Worm (Caenorhabditis elegans) whole organism, L3 larva: Measurements from ENCODE around the gene K02E11.10.

ENCODE experiments used
- R02D3.7 ChIP-seq: fragments of 150-350 bp; optimal IDR thresholded peaks from 2 replicates; lab custom pipeline; 2014; ENCODE audit warnings: missing biosample characterization, missing genetic modification characterization
- ZK546.5 ChIP-seq: sonication (generic microtip); optimal IDR thresholded peaks from 2 replicates; lab custom pipeline; 2017; ENCODE audit warnings: missing biosample characterization, missing genetic modification characterization
- aly-2 ChIP-seq: fragments of 150-350 bp; optimal IDR thresholded peaks from 2 replicates; lab custom pipeline; 2014; ENCODE audit warnings: missing biosample characterization, missing genetic modification characterization
- ama-1 ChIP-seq: fragments of 150-350 bp; optimal IDR thresholded peaks from 2 replicates; lab custom pipeline; 2018
- ceh-28 ChIP-seq: fragments of 150-350 bp; optimal IDR thresholded peaks from 2 replicates; lab custom pipeline; 2014; ENCODE audit warnings: missing biosample characterization, missing genetic modification reagents, missing genetic modification characterization
- ceh-82 ChIP-seq: fragments of 150-350 bp; optimal IDR thresholded peaks from 2 replicates; lab custom pipeline; 2014; ENCODE audit warnings: missing biosample characterization, missing genetic modification characterization
- ceh-9 ChIP-seq: sonication (generic microtip); optimal IDR thresholded peaks from 2 replicates; lab custom pipeline; 2018; ENCODE audit warnings: missing biosample characterization, missing genetic modification characterization
- daf-12 ChIP-seq: fragments of 150-350 bp; optimal IDR thresholded peaks from 2 replicates; lab custom pipeline; 2014; ENCODE audit warnings: missing biosample characterization, missing genetic modification reagents, missing genetic modification characterization
- egl-27 ChIP-seq: sonication (generic microtip); optimal IDR thresholded peaks from 4 replicates; lab custom pipeline; 2017; ENCODE audit warnings: missing biosample characterization, missing genetic modification reagents, missing genetic modification characterization
- egl-5 ChIP-seq: fragments of 150-350 bp; optimal IDR thresholded peaks from 2 replicates; lab custom pipeline; 2017; ENCODE audit warnings: missing biosample characterization, missing genetic modification reagents, missing genetic modification characterization, inconsistent platforms
- elt-1 ChIP-seq: fragments of 150-350 bp; optimal IDR thresholded peaks from 2 replicates; lab custom pipeline; 2014; ENCODE audit warnings: missing biosample characterization, missing genetic modification characterization
- elt-2 ChIP-seq: sonication (generic microtip); optimal IDR thresholded peaks from 2 replicates; lab custom pipeline; 2016; ENCODE audit warnings: missing genetic modification reagents, mild to moderate bottlenecking, missing genetic modification characterization, missing compliant biosample characterization
- elt-3 ChIP-seq, 3 experiments: fragments of 150-350 bp in 1 of 3; sonication (generic microtip) in 2 of 3; optimal IDR thresholded peaks; 2 replicates in 2 of 3; 4 replicates in 1 of 3; lab custom pipeline; 2014 to 2017; ENCODE audit warnings: missing biosample characterization in 3 of 3, missing genetic modification characterization in 3 of 3
- eor-1 ChIP-seq, 2 experiments: fragments of 150-350 bp; optimal IDR thresholded peaks; 2 replicates each; lab custom pipeline; 2014 to 2018; ENCODE audit warnings: missing biosample characterization in 2 of 2, missing genetic modification characterization in 2 of 2
- hmg-11 ChIP-seq: sonication (generic microtip); optimal IDR thresholded peaks from 2 replicates; lab custom pipeline; 2016; ENCODE audit warnings: missing genetic modification characterization, missing compliant biosample characterization
- jun-1 ChIP-seq: fragments of 150-350 bp; optimal IDR thresholded peaks from 2 replicates; lab custom pipeline; 2014; ENCODE audit warnings: missing biosample characterization, missing genetic modification reagents, missing genetic modification characterization
- lin-15B ChIP-seq: fragments of 150-350 bp; optimal IDR thresholded peaks from 2 replicates; lab custom pipeline; 2014; ENCODE audit warnings: missing biosample characterization, missing genetic modification characterization
- lin-39 ChIP-seq: fragments of 150-350 bp; optimal IDR thresholded peaks from 2 replicates; lab custom pipeline; 2018; ENCODE audit warnings: missing biosample characterization, missing genetic modification reagents, missing genetic modification characterization
- mdl-1 ChIP-seq: fragments of 150-350 bp; optimal IDR thresholded peaks from 2 replicates; lab custom pipeline; 2014; ENCODE audit warnings: missing biosample characterization, missing genetic modification characterization
- mml-1 ChIP-seq: fragments of 150-350 bp; sonication (generic microtip); optimal IDR thresholded peaks from 3 replicates; lab custom pipeline; 2014; ENCODE audit warnings: missing biosample characterization, missing genetic modification characterization
- nhr-23 ChIP-seq: fragments of 150-350 bp; optimal IDR thresholded peaks from 2 replicates; lab custom pipeline; 2014; ENCODE audit warnings: missing biosample characterization, missing genetic modification reagents, missing genetic modification characterization
- nhr-237 ChIP-seq: fragments of 150-350 bp; optimal IDR thresholded peaks from 2 replicates; lab custom pipeline; 2014; ENCODE audit warnings: missing biosample characterization, missing genetic modification characterization
- nhr-28 ChIP-seq: fragments of 150-350 bp; optimal IDR thresholded peaks from 2 replicates; lab custom pipeline; 2014; ENCODE audit warnings: missing biosample characterization, missing genetic modification characterization
- nhr-76 ChIP-seq: fragments of 150-350 bp; sonication (generic microtip); optimal IDR thresholded peaks from 5 replicates; lab custom pipeline; 2014; ENCODE audit warnings: missing biosample characterization, missing genetic modification characterization
- nhr-77 ChIP-seq: fragments of 150-350 bp; optimal IDR thresholded peaks from 2 replicates; lab custom pipeline; 2014; ENCODE audit warnings: missing biosample characterization, missing genetic modification characterization
- pha-4 ChIP-seq: fragments of 150-350 bp; optimal IDR thresholded peaks from 2 replicates; lab custom pipeline; 2014; ENCODE audit warnings: missing biosample characterization, missing genetic modification reagents, missing genetic modification characterization
- pqm-1 ChIP-seq: fragments of 150-350 bp; optimal IDR thresholded peaks from 2 replicates; lab custom pipeline; 2017; ENCODE audit warnings: missing biosample characterization, missing genetic modification characterization, inconsistent platforms
- skn-1 ChIP-seq: fragments of 150-350 bp; optimal IDR thresholded peaks from 2 replicates; lab custom pipeline; 2014; ENCODE audit warnings: missing biosample characterization, missing genetic modification characterization
- snpc-4 ChIP-seq: fragments of 150-350 bp; optimal IDR thresholded peaks from 2 replicates; lab custom pipeline; 2014; ENCODE audit warnings: missing biosample characterization, missing genetic modification characterization
- tbx-2 ChIP-seq: sonication (generic microtip); optimal IDR thresholded peaks from 2 replicates; lab custom pipeline; 2016; ENCODE audit warnings: mild to moderate bottlenecking, missing genetic modification characterization, missing compliant biosample characterization
- unc-62 ChIP-seq: fragments of 150-350 bp; sonication (generic microtip); optimal IDR thresholded peaks from 4 replicates; lab custom pipeline; 2014; ENCODE audit warnings: missing biosample characterization, missing genetic modification reagents, missing genetic modification characterization
- zag-1 ChIP-seq: fragments of 150-350 bp; optimal IDR thresholded peaks from 2 replicates; lab custom pipeline; 2014; ENCODE audit warnings: missing biosample characterization, missing genetic modification characterization
- ztf-4 ChIP-seq: fragments of 150-350 bp; optimal IDR thresholded peaks from 2 replicates; lab custom pipeline; 2014; ENCODE audit warnings: missing biosample characterization, missing genetic modification characterization

Gene K02E11.10

DNA sequence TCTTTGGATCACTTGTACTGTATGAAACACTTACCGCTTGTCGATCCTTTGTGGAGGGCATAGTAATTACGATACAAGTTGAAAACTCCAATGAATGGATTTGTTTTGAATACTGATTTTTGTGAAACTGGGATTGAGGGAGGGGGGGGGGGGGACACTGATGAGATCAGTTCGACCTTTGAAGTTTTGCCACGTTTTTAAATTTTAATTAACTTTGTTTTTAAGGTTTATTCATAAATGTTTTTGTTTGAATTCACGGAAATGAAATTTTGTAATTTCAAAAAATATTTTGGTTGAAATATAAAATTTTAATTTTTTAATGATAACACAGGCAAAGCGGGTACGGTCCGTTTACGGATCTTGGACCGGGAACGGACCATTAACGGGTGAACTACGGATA, 5.0 kb downstream of the K02E11.10 start, which contains the start of gene ent-3:
TSS of gene ent-3 (minus strand) at position 101 of the 400 bp plus-strand sequence.
- TF ChIP-seq tbx-2 (tag; lab: Kevin White, UChicago), result no peak
- TF ChIP-seq egl-5 (tag; lab: Kevin White, UChicago), result no peak
- no peak for TF ChIP-seq ama-1
- no peak for TF ChIP-seq hmg-11
- TF ChIP-seq jun-1, result no peak
- no peak for TF ChIP-seq elt-2 (tag; lab: Kevin White, UChicago)
- TF ChIP-seq ztf-4 (tag; lab: Kevin White, UChicago), result no peak
- no peak for TF ChIP-seq pha-4 (tag; lab: Kevin White, UChicago)
- TF ChIP-seq aly-2 (tag; lab: Kevin White, UChicago), result no peak
- TF ChIP-seq ceh-9 (tag; lab: Kevin White, UChicago), result no peak
- TF ChIP-seq unc-62 (GFP tag; lab: Kevin White, UChicago), result no peak
- no peak for TF ChIP-seq egl-27 (tag; lab: Kevin White, UChicago)
- TF ChIP-seq mdl-1 (tag; lab: Kevin White, UChicago), result no peak
- no peak for TF ChIP-seq R02D3.7 (tag; lab: Kevin White, UChicago)

DNA sequence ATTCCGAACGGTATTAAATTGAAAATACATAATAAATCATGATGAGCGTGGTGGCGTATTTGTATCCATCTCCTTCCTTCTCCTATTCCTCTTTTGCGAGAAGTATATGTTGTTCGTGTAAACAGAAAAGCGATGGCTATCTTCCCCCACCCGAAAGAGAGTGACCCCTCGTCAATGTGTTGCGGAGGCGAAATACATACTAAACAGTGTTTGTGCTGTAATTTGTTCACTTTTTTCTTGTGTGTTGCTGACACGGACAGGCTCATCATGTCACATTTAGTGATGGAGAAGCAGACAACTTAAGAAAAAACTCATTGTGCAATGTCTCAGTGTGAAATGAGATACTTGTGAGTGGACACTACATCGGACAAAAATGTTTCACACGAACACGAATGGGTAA, 9.3 kb downstream of the K02E11.10 start:
- TF ChIP-seq skn-1 (tag; lab: Kevin White, UChicago), result no peak
- TF ChIP-seq eor-1 (tag; optimal IDR thresholded peaks at IDR 0.05; lab: Kevin White, UChicago), result no peak
- TF ChIP-seq nhr-77 (tag; lab: Kevin White, UChicago), result no peak
- no peak for TF ChIP-seq snpc-4 (tag; lab: Kevin White, UChicago)
- no peak for TF ChIP-seq ztf-4 (tag; lab: Kevin White, UChicago)
- TF ChIP-seq lin-39 (tag; lab: Kevin White, UChicago), result no peak
- TF ChIP-seq egl-27 (tag; lab: Kevin White, UChicago), result no peak
- TF ChIP-seq pqm-1, result no peak
- no peak for TF ChIP-seq nhr-76 (tag; lab: Kevin White, UChicago)
- no peak for TF ChIP-seq lin-15B
- TF ChIP-seq elt-1 (tag; lab: Kevin White, UChicago), result no peak
- TF ChIP-seq ceh-28 (tag; lab: Kevin White, UChicago), result no peak
- no peak for TF ChIP-seq nhr-237 (tag; lab: Kevin White, UChicago)
- TF ChIP-seq ceh-82 (tag; lab: Kevin White, UChicago), result no peak
- no peak for TF ChIP-seq R02D3.7 (tag; lab: Kevin White, UChicago)

ce11 chrV:14230788-14231583, 10.0 kb downstream of the K02E11.10 start:
- no peak for TF ChIP-seq elt-3 (tag; optimal IDR thresholded peaks at IDR 0.05; lab: Kevin White, UChicago)
- no peak for TF ChIP-seq elt-1 (tag; lab: Kevin White, UChicago)
- TF ChIP-seq nhr-237 (tag; lab: Kevin White, UChicago), result no peak
- TF ChIP-seq zag-1 (tag; lab: Kevin White, UChicago), result no peak
- TF ChIP-seq ZK546.5 (tag; lab: Kevin White, UChicago), result no peak
- no peak for TF ChIP-seq aly-2 (tag; lab: Kevin White, UChicago)
- TF ChIP-seq tbx-2 (tag; lab: Kevin White, UChicago), result no peak

- TF ChIP-seq skn-1 (tag; lab: Kevin White, UChicago) (no peak), nhr-28 (tag; lab: Kevin White, UChicago) (no peak), mml-1 (tag; lab: Kevin White, UChicago) (no peak)
Measured at ce11 chrV:14226373-14226772, 14.6 kb downstream of the K02E11.10 start, which contains the start of gene nep-21. nep-21 (minus strand) TSS chrV:14226473.

DNA sequence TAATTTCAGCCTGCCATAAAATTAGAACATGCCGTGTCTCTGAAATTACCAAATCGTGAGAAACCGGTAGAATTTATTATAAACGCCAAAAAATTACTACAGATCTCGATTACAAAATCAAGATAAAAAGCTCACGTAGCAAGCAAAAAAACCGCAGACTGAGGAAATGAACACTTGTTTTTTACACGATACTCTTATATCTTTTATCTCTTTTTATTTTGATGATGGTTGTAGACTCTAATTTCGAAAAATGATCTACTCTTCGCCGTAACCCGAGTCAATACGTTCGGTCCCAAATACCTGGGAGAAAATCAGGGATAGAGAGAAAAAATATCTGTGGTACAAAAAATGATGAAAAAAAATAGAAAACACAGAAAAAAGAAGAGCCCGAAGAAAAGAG, 17.8 kb downstream of the K02E11.10 start:
- no peak for TF ChIP-seq daf-12
- TF ChIP-seq nhr-237 (tag; lab: Kevin White, UChicago), result no peak
- TF ChIP-seq lin-39 (tag; lab: Kevin White, UChicago), result no peak
- TF ChIP-seq ceh-82 (tag; lab: Kevin White, UChicago), result no peak
- TF ChIP-seq nhr-23 (tag; lab: Kevin White, UChicago), result no peak
